Worm (Caenorhabditis elegans) whole organism, young adult: Measurements from ENCODE around the gene ZK228.10.

Source experiments
- C06A6.2 ChIP-seq: fragments of 200-800 bp; sonication (Bioruptor generic); conservative IDR thresholded peaks from 2 replicates; pipeline ENCODE4 v1.3.6; 2022; ENCODE audit warnings: missing genetic modification characterization, missing compliant biosample characterization
- C17E4.6 ChIP-seq: fragments of 200-800 bp; sonication (Bioruptor generic); IDR thresholded peaks from 2 replicates; pipeline ENCODE4 v1.3.6; 2022; ENCODE audit warnings: missing genetic modification reagents, missing genetic modification characterization, missing compliant biosample characterization
- F39B2.1 ChIP-seq: fragments of 200-800 bp; sonication (Bioruptor generic); IDR thresholded peaks from 2 replicates; pipeline ENCODE4 v1.3.6; 2022; ENCODE audit warnings: missing genetic modification reagents, missing genetic modification characterization, missing compliant biosample characterization
- K12H6.12 ChIP-seq: fragments of 200-800 bp; sonication (Bioruptor generic); optimal IDR thresholded peaks from 2 replicates; lab custom pipeline; 2018; ENCODE audit warnings: mild to moderate bottlenecking, missing genetic modification characterization, missing compliant biosample characterization
- Y53F4B.3 ChIP-seq: fragments of 200-800 bp; sonication (Bioruptor generic); IDR thresholded peaks from 2 replicates; pipeline ENCODE4 v1.3.6; 2022; ENCODE audit warnings: missing genetic modification reagents, missing genetic modification characterization, missing compliant biosample characterization
- Y95B8A.8 ChIP-seq: fragments of 200-800 bp; sonication (Bioruptor generic); IDR thresholded peaks from 2 replicates; pipeline ENCODE4 v1.3.6; 2022; ENCODE audit warnings: missing genetic modification reagents, missing genetic modification characterization, missing compliant biosample characterization
- ZK185.1 ChIP-seq: sonication (generic microtip); optimal IDR thresholded peaks from 2 replicates; lab custom pipeline; 2016; ENCODE audit warnings: mild to moderate bottlenecking, missing genetic modification characterization, missing compliant biosample characterization; ENCODE audit not compliant: poor library complexity, severe bottlenecking
- attf-5 ChIP-seq: fragments of 200-800 bp; sonication (Bioruptor generic); optimal IDR thresholded peaks from 2 replicates; lab custom pipeline; 2018; ENCODE audit warnings: mild to moderate bottlenecking, missing genetic modification characterization, missing compliant biosample characterization
- bed-2 ChIP-seq: fragments of 200-800 bp; sonication (Bioruptor generic); IDR thresholded peaks from 2 replicates; pipeline ENCODE4 v1.3.6; 2022; ENCODE audit warnings: missing genetic modification reagents, missing genetic modification characterization, missing compliant biosample characterization
- ceh-40 ChIP-seq: fragments of 200-800 bp; sonication (Bioruptor generic); IDR thresholded peaks from 2 replicates; pipeline ENCODE4 v1.3.6; 2022; ENCODE audit warnings: missing genetic modification characterization, missing compliant biosample characterization
- ceh-79 ChIP-seq: sonication (generic microtip); optimal IDR thresholded peaks from 2 replicates; lab custom pipeline; 2017; ENCODE audit warnings: mild to moderate bottlenecking, missing genetic modification characterization, missing compliant biosample characterization
- chd-7 ChIP-seq: sonication (generic microtip); optimal IDR thresholded peaks from 2 replicates; lab custom pipeline; 2016; ENCODE audit warnings: mild to moderate bottlenecking, missing genetic modification characterization, moderate library complexity, missing compliant biosample characterization
- die-1 ChIP-seq: sonication (generic microtip); optimal IDR thresholded peaks from 2 replicates; lab custom pipeline; 2016; ENCODE audit warnings: missing genotype, mild to moderate bottlenecking, missing genetic modification characterization, missing compliant biosample characterization
- egl-18 ChIP-seq: fragments of 200-800 bp; sonication (Bioruptor generic); IDR thresholded peaks from 2 replicates; pipeline ENCODE4 v1.3.6; 2022; ENCODE audit warnings: missing genetic modification reagents, missing genetic modification characterization, missing compliant biosample characterization
- egrh-3 ChIP-seq: fragments of 200-800 bp; sonication (Bioruptor generic); IDR thresholded peaks from 2 replicates; pipeline ENCODE4 v1.3.6; 2022; ENCODE audit warnings: missing genetic modification reagents, missing genetic modification characterization, missing compliant biosample characterization
- gei-17 ChIP-seq: fragments of 200-800 bp; sonication (Bioruptor generic); optimal IDR thresholded peaks from 2 replicates; lab custom pipeline; 2018; ENCODE audit warnings: mild to moderate bottlenecking, missing genetic modification characterization, missing compliant biosample characterization
- him-1 ChIP-seq: sonication (generic microtip); optimal IDR thresholded peaks from 2 replicates; lab custom pipeline; 2016; ENCODE audit warnings: missing genotype, missing genetic modification reagents, missing genetic modification characterization, missing compliant biosample characterization
- hlh-12 ChIP-seq: sonication (generic microtip); optimal IDR thresholded peaks from 2 replicates; lab custom pipeline; 2016; ENCODE audit warnings: missing genetic modification characterization, missing compliant biosample characterization
- hrde-1 ChIP-seq: sonication (generic microtip); optimal IDR thresholded peaks from 2 replicates; lab custom pipeline; 2016; ENCODE audit warnings: missing genetic modification characterization, mild to moderate bottlenecking, missing compliant biosample characterization, moderate library complexity, missing genotype, missing genetic modification reagents, borderline replicate concordance
- hsf-1 ChIP-seq: fragments of 200-800 bp; sonication (Bioruptor generic); IDR thresholded peaks from 2 replicates; pipeline ENCODE4 v1.3.6; 2022; ENCODE audit warnings: missing genetic modification reagents, missing genetic modification characterization, missing compliant biosample characterization
- lin-35 ChIP-seq, 3 experiments: fragments of 150-350 bp in 2 of 3; sonication (generic microtip) in 1 of 3; optimal IDR thresholded peaks; 2 replicates each; lab custom pipeline; 2014 to 2018; ENCODE audit warnings: missing biosample characterization in 3 of 3, missing genetic modification characterization in 3 of 3, missing genetic modification reagents in 3 of 3
- lir-1 ChIP-seq: fragments of 200-800 bp; sonication (Bioruptor generic); conservative IDR thresholded peaks from 2 replicates; pipeline ENCODE4 v1.3.6; 2022; ENCODE audit warnings: missing genetic modification reagents, missing genetic modification characterization, missing compliant biosample characterization
- lsl-1 ChIP-seq: fragments of 200-800 bp; sonication (Bioruptor generic); optimal IDR thresholded peaks from 2 replicates; lab custom pipeline; 2018; ENCODE audit warnings: mild to moderate bottlenecking, missing genetic modification characterization, moderate library complexity, missing compliant biosample characterization
- lsy-27 ChIP-seq: sonication (generic microtip); optimal IDR thresholded peaks from 2 replicates; lab custom pipeline; 2017; ENCODE audit warnings: missing genetic modification characterization, mild to moderate bottlenecking, missing compliant biosample characterization, antibody characterized with exemption, missing genotype, borderline replicate concordance; ENCODE audit not compliant: insufficient read depth
- madf-3 ChIP-seq: fragments of 200-800 bp; sonication (Bioruptor generic); IDR thresholded peaks from 2 replicates; pipeline ENCODE4 v1.3.6; 2022; ENCODE audit warnings: missing genetic modification reagents, missing genetic modification characterization, missing compliant biosample characterization
- mcd-1 ChIP-seq: fragments of 200-800 bp; sonication (Bioruptor generic); IDR thresholded peaks from 2 replicates; pipeline ENCODE4 v1.3.6; 2022; ENCODE audit warnings: missing genetic modification reagents, missing genetic modification characterization, missing compliant biosample characterization
- mes-4 ChIP-seq: sonication (generic microtip); optimal IDR thresholded peaks from 2 replicates; lab custom pipeline; 2016; ENCODE audit warnings: missing genotype, missing genetic modification characterization, missing compliant biosample characterization
- rec-8 ChIP-seq, 2 experiments: sonication (generic microtip); optimal IDR thresholded peaks; 2 replicates each; lab custom pipeline; 2016; ENCODE audit warnings: mild to moderate bottlenecking in 2 of 2, missing genetic modification characterization in 2 of 2, missing genetic modification reagents in 2 of 2, missing genotype in 2 of 2, missing biosample characterization in 1 of 2, missing compliant biosample characterization in 1 of 2, moderate library complexity in 1 of 2
- rpc-1 ChIP-seq, 2 experiments: fragments of 150-350 bp in 1 of 2; sonication (generic microtip) in 1 of 2; optimal IDR thresholded peaks; 2 replicates each; lab custom pipeline; 2014 to 2018; ENCODE audit warnings: missing biosample characterization in 1 of 2, missing genetic modification characterization in 1 of 2, missing genetic modification reagents in 1 of 2, missing genotype in 1 of 2
- sea-2 ChIP-seq: fragments of 200-800 bp; sonication (Bioruptor generic); IDR thresholded peaks from 2 replicates; pipeline ENCODE4 v1.3.6; 2022; ENCODE audit warnings: missing genetic modification characterization, missing compliant biosample characterization
- snpc-3.4 ChIP-seq: sonication (generic microtip); optimal IDR thresholded peaks from 2 replicates; lab custom pipeline; 2017; ENCODE audit warnings: missing genetic modification characterization, mild to moderate bottlenecking, missing compliant biosample characterization, antibody characterized with exemption, moderate library complexity, missing genotype, missing genetic modification reagents
- snpc-4 ChIP-seq, 5 experiments: fragments of 150-350 bp in 1 of 5; sonication (generic microtip) in 4 of 5; optimal IDR thresholded peaks; 2 replicates each; lab custom pipeline; 2014 to 2018; ENCODE audit warnings: missing genetic modification characterization in 5 of 5, missing biosample characterization in 3 of 5, antibody characterized with exemption in 2 of 5, mild to moderate bottlenecking in 2 of 5, missing compliant biosample characterization in 2 of 5, missing genotype in 2 of 5, moderate library complexity in 2 of 5, missing genetic modification reagents in 1 of 5
- somi-1 ChIP-seq: fragments of 200-800 bp; sonication (Bioruptor generic); optimal IDR thresholded peaks from 2 replicates; lab custom pipeline; 2018; ENCODE audit warnings: mild to moderate bottlenecking, missing genetic modification characterization, missing compliant biosample characterization
- sptf-2 ChIP-seq: fragments of 200-800 bp; sonication (Bioruptor generic); optimal IDR thresholded peaks from 2 replicates; lab custom pipeline; 2018; ENCODE audit warnings: mild to moderate bottlenecking, missing genetic modification characterization, missing compliant biosample characterization
- xnd-1 ChIP-seq: sonication (generic microtip); optimal IDR thresholded peaks from 2 replicates; lab custom pipeline; 2016; ENCODE audit warnings: missing genotype, missing genetic modification reagents, missing genetic modification characterization, missing compliant biosample characterization
- zfh-2 ChIP-seq: fragments of 200-800 bp; sonication (Bioruptor generic); conservative IDR thresholded peaks from 2 replicates; pipeline ENCODE4 v1.3.6; 2022; ENCODE audit warnings: missing genetic modification reagents, missing genetic modification characterization, missing compliant biosample characterization
- ztf-22 ChIP-seq: fragments of 200-800 bp; sonication (Bioruptor generic); optimal IDR thresholded peaks from 2 replicates; lab custom pipeline; 2018; ENCODE audit warnings: mild to moderate bottlenecking, missing genetic modification characterization, moderate library complexity, missing compliant biosample characterization
- ztf-26 ChIP-seq: sonication (generic microtip); optimal IDR thresholded peaks from 2 replicates; lab custom pipeline; 2017; ENCODE audit warnings: missing genetic modification characterization, missing compliant biosample characterization
- ztf-3 ChIP-seq: fragments of 200-800 bp; sonication (Bioruptor generic); optimal IDR thresholded peaks from 2 replicates; lab custom pipeline; 2018; ENCODE audit warnings: mild to moderate bottlenecking, missing genetic modification characterization, missing compliant biosample characterization

Gene ZK228.10

ce11 chrV:18425544-18425943, 31.1 kb upstream of the ZK228.10 start, which contains the start of gene ZK262.19:
TSS of gene ZK262.19 (minus strand) at chrV:18425644.
- TF ChIP-seq K12H6.12 (no peak), somi-1 (GFP tag; lab: Kevin White, UChicago) (no peak), snpc-3.4 (tag; lab: Kevin White, UChicago) (no peak), ceh-40 (GFP tag; lab: Robert Waterston, UW) (no peak), C06A6.2 (GFP tag; lab: Robert Waterston, UW) (no peak), xnd-1 (tag; lab: Kevin White, UChicago) (no peak)

ce11 chrV:18426280-18426679, 30.4 kb upstream of the ZK228.10 start, which contains the start of gene srw-83:
TSS of gene srw-83 (plus strand) at chrV:18426580.
- no peak for TF ChIP-seq gei-17 (GFP tag; lab: Kevin White, UChicago)
- no peak for TF ChIP-seq hlh-12 (tag; lab: Kevin White, UChicago)

ce11 chrV:18430826-18431225, 25.8 kb upstream of the ZK228.10 start:
- TF ChIP-seq mcd-1 (GFP tag; lab: Robert Waterston, UW) (0 out of 2 replicates have a peak, but pooled peaks have one; percentile 12), C17E4.6 (GFP tag; lab: Robert Waterston, UW) (no peak), egl-18 (GFP tag; lab: Robert Waterston, UW) (no peak), K12H6.12 (no peak), egrh-3 (GFP tag; lab: Robert Waterston, UW) (peak; percentile 81)

DNA sequence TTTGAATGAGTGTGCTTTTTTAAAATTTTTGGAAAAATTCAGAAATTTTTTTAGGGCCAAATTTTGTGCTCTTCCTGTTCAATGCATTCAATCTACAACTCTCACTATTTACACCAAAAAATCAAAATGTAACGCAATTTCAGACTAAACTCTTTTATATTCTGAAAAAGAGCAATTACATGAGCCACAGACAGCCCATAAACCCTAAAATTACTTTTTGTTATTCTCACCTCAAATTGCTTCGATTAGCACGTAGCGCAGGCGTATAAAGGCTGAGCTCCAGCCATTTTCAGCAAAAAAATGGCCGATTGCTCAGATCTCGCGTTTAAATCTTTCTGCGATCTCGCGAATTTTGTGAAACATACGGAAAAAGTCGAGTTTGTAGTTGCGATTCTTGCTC, 25.2 kb upstream of the ZK228.10 start, which contains the start of gene srw-82:
srw-82 (plus strand) TSS at position 301 of the 400 bp plus-strand sequence.
- TF ChIP-seq sea-2 (GFP tag; lab: Robert Waterston, UW) = no peak
- no peak for TF ChIP-seq mes-4 (tag; lab: Kevin White, UChicago)
- TF ChIP-seq hsf-1 = no peak
- no peak for TF ChIP-seq ztf-26 (tag; lab: Kevin White, UChicago)
- TF ChIP-seq lsl-1 (GFP tag; lab: Kevin White, UChicago) = no peak
- TF ChIP-seq lin-35 (GFP tag; optimal IDR thresholded peaks at IDR 0.05; lab: Kevin White, UChicago) = no peak
- TF ChIP-seq rpc-1 (optimal IDR thresholded peaks at IDR 0.05; lab: Kevin White, UChicago) = no peak
- TF ChIP-seq rpc-1 (tag; optimal IDR thresholded peaks at IDR 0.05; lab: Kevin White, UChicago) = no peak
- no peak for TF ChIP-seq zfh-2 (GFP tag; lab: Robert Waterston, UW)
- no peak for TF ChIP-seq lir-1 (GFP tag; lab: Robert Waterston, UW)
- no peak for TF ChIP-seq chd-7 (tag; lab: Kevin White, UChicago)
- TF ChIP-seq hrde-1 (tag; lab: Kevin White, UChicago) = no peak
- no peak for TF ChIP-seq sptf-2
- no peak for TF ChIP-seq ztf-3 (GFP tag; lab: Kevin White, UChicago)

DNA sequence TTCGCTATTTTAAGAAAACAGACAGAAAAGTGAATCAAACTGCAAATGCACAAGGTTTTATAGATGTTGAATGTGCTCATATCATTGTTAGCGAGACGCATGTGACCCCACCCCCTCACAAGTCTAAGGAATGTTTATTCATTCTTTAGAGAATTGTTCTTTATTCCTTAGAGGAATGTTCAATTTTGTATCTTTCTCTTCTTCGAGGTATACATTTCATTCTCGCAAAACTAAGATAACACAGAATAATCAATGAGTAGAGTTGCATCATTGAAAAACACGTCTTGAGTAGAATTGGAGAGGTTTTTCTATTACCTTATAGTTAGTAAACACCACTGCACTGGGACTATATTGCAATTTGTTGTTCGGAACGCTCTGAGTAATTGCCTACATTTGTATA, 21.7 kb upstream of the ZK228.10 start, which contains the start of gene ZK262.20:
ZK262.20 (minus strand) TSS at position 101 of the 400 bp plus-strand sequence.
- no peak for TF ChIP-seq madf-3 (GFP tag; lab: Robert Waterston, UW)
- no peak for TF ChIP-seq rec-8 (tag; optimal IDR thresholded peaks at IDR 0.05; lab: Kevin White, UChicago)
- no peak for TF ChIP-seq egl-18 (GFP tag; lab: Robert Waterston, UW)
- TF ChIP-seq die-1 (tag; lab: Kevin White, UChicago) = no peak
- TF ChIP-seq snpc-4 (GFP tag; optimal IDR thresholded peaks at IDR 0.05; lab: Kevin White, UChicago) = no peak
- no peak for TF ChIP-seq snpc-4 (tag; optimal IDR thresholded peaks at IDR 0.05; lab: Kevin White, UChicago)
- no peak for TF ChIP-seq attf-5 (GFP tag; lab: Kevin White, UChicago)
- TF ChIP-seq C06A6.2 (GFP tag; lab: Robert Waterston, UW) = no peak
- no peak for TF ChIP-seq lsy-27
- no peak for TF ChIP-seq him-1 (tag; lab: Kevin White, UChicago)
- TF ChIP-seq Y95B8A.8 (GFP tag; lab: Robert Waterston, UW) = no peak
- no peak for TF ChIP-seq Y53F4B.3 (GFP tag; lab: Robert Waterston, UW)
- no peak for TF ChIP-seq ztf-22 (GFP tag; lab: Kevin White, UChicago)
- no peak for TF ChIP-seq ZK185.1
- no peak for TF ChIP-seq F39B2.1 (GFP tag; lab: Robert Waterston, UW)
- TF ChIP-seq bed-2 = no peak
- TF ChIP-seq ceh-79 (tag; lab: Kevin White, UChicago) = no peak
